Fruit fly (Drosophila melanogaster) whole organism, adult: Measurements from ENCODE around the gene Ugt35A1.

Source experiments
- CG11617 ChIP-seq: fragments of 200-800 bp; sonication (Bioruptor generic); optimal IDR thresholded peaks from 2 replicates; lab custom pipeline; 2017; ENCODE audit warnings: mild to moderate bottlenecking, missing biosample characterization, missing genetic modification reagents, missing genetic modification characterization
- CG12768 ChIP-seq: fragments of 200-800 bp; sonication (Bioruptor generic); optimal IDR thresholded peaks from 2 replicates; lab custom pipeline; 2017; ENCODE audit warnings: missing biosample characterization, missing genetic modification characterization, mild to moderate bottlenecking, moderate library complexity, missing genetic modification reagents
- cic ChIP-seq: fragments of 200-800 bp; sonication (Bioruptor generic); optimal IDR thresholded peaks from 2 replicates; lab custom pipeline; 2017; ENCODE audit warnings: missing biosample characterization, mild to moderate bottlenecking, missing genetic modification characterization, moderate library complexity
- cnc ChIP-seq, 2 experiments: fragments of >200 bp; optimal IDR thresholded peaks; 2 replicates each; lab custom pipeline; 2017
- kay ChIP-seq: fragments of 200-800 bp; sonication (Bioruptor generic); peaks from one replicate; lab custom pipeline; 2016; ENCODE audit warnings: missing biosample characterization, missing genetic modification characterization, borderline replicate concordance
- ovo ChIP-seq: fragments of 200-800 bp; sonication (Bioruptor generic); optimal IDR thresholded peaks from 2 replicates; lab custom pipeline; 2016; ENCODE audit warnings: missing biosample characterization, missing genetic modification characterization
- toe ChIP-seq: fragments of 200-800 bp; sonication (Bioruptor generic); optimal IDR thresholded peaks from 2 replicates; lab custom pipeline; 2016; ENCODE audit warnings: missing biosample characterization, missing genetic modification characterization

DNA sequence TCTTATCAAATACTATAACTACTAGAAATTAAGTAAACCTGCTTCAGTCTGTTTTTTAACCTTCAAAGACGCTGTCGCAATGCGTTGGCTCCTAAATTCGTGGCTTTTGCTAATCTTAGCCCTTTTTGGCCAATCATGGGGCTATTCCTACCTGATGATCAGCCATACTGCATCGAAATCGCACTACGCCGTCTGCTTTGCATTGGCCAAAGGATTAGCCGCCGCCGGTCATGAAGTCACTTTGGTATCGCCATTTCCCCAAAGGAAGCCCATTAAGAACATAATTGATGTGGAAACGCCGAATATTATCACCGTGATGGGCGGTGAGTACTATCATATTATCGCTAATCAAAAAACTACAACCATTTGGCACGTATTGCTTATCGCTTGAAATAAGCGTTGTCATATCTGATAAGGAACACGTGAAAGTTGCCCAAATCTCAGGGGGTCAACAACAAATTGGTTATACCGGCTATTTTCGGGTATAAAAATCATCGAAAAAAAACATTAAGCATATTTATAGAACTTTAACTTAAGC, 17.8 kb downstream of the Ugt35A1 start, which contains the start of gene Ugt302E1:
- TF ChIP-seq ovo (GFP tag; lab: Kevin White, UChicago): no peak
- TF ChIP-seq cnc (optimal IDR thresholded peaks at IDR 0.05; lab: Kevin White, UChicago): no peak
- no peak for TF ChIP-seq kay (GFP tag; lab: Kevin White, UChicago)
- TF ChIP-seq toe (GFP tag; lab: Kevin White, UChicago): no peak
- no peak for TF ChIP-seq CG11617 (GFP tag; lab: Kevin White, UChicago)
- peak; percentile 82 for TF ChIP-seq cic (GFP tag; lab: Kevin White, UChicago)
- no peak for TF ChIP-seq CG12768
